Worm (Caenorhabditis elegans): ENCODE measurements around the gene F07F6.2.

- TF ChIP-seq lsy-2 (tag; optimal IDR thresholded peaks at IDR 0.05) (no peak), pha-4 (tag; optimal IDR thresholded peaks at IDR 0.05) (no peak), unc-120 (tag; optimal IDR thresholded peaks at IDR 0.05; ENCODE audit: poor library complexity, severe bottlenecking) (no peak), snpc-4 (tag; optimal IDR thresholded peaks at IDR 0.05) (no peak), nhr-28 (tag; optimal IDR thresholded peaks at IDR 0.05) (no peak), nhr-237 (tag; optimal IDR thresholded peaks at IDR 0.05) (no peak), elt-3 (tag; optimal IDR thresholded peaks at IDR 0.05) (no peak), nhr-76 (tag; optimal IDR thresholded peaks at IDR 0.05) (no peak), unc-62 (GFP tag; optimal IDR thresholded peaks at IDR 0.05) (no peak), blmp-1 (tag; optimal IDR thresholded peaks at IDR 0.05) (no peak), ztf-11 (tag; optimal IDR thresholded peaks at IDR 0.05) (no peak), elt-1 (tag; optimal IDR thresholded peaks at IDR 0.05; ENCODE audit: borderline replicate concordance, insufficient read depth) (no peak)
These were observed 36.9 kb upstream of the F07F6.2 start, which contains the start of gene brap-2 for ce11 chrII:5393090-5393489.
